Fruit fly (Drosophila melanogaster) whole organism, pupa: ENCODE results near the gene Nuak.

ENCODE experiments used
- CG12605 ChIP-seq: fragments of 200-800 bp; sonication (Bioruptor generic); IDR thresholded peaks from 2 replicates; pipeline ENCODE4 v1.3.6; 2022; ENCODE audit warnings: missing biosample characterization, missing genetic modification characterization
- CG17806 ChIP-seq: fragments of 200-800 bp; sonication (Bioruptor generic); optimal IDR thresholded peaks from 2 replicates; lab custom pipeline; 2018; ENCODE audit warnings: missing biosample characterization, mild to moderate bottlenecking, missing genetic modification characterization, moderate library complexity
- CG32121 ChIP-seq: fragments of 200-800 bp; sonication (Bioruptor generic); IDR thresholded peaks from 2 replicates; pipeline ENCODE4 v1.3.6; 2022; ENCODE audit warnings: missing biosample characterization, missing genetic modification characterization
- CG34367 ChIP-seq: fragments of 200-800 bp; sonication (Bioruptor generic); optimal IDR thresholded peaks from 2 replicates; lab custom pipeline; 2018; ENCODE audit warnings: missing biosample characterization, mild to moderate bottlenecking, missing genetic modification characterization
- CG4496 ChIP-seq: fragments of 200-800 bp; sonication (Bioruptor generic); IDR thresholded peaks from 3 replicates; pipeline ENCODE4 v1.3.6; 2022; ENCODE audit warnings: missing biosample characterization, missing genetic modification characterization
- EcR ChIP-seq: fragments of 200-800 bp; sonication (Bioruptor generic); optimal IDR thresholded peaks from 3 replicates; lab custom pipeline; 2019; ENCODE audit warnings: missing biosample characterization, missing genetic modification characterization, mild to moderate bottlenecking, moderate library complexity, missing genetic modification reagents
- Pif1A ChIP-seq: fragments of 200-800 bp; sonication (Bioruptor generic); optimal IDR thresholded peaks from 3 replicates; lab custom pipeline; 2016; ENCODE audit warnings: missing biosample characterization, missing genetic modification characterization
- rn ChIP-seq: fragments of 200-800 bp; sonication (Bioruptor generic); IDR thresholded peaks from 2 replicates; pipeline ENCODE4 v1.3.6; 2022; ENCODE audit warnings: missing biosample characterization, missing genetic modification characterization

dm6 chr3R:10330734-10331642 lies 66.9 kb downstream of the Nuak start, which contains the start of the genes Bruce and CG12818:
- TF ChIP-seq CG17806 (tag; lab: Kevin White, UChicago): no peak
- TF ChIP-seq rn (GFP tag; lab: Robert Waterston, UW): no peak
- TF ChIP-seq CG34367 (tag; lab: Kevin White, UChicago): no peak
- no peak for TF ChIP-seq CG12605 (GFP tag; lab: Robert Waterston, UW)
- no peak for TF ChIP-seq Pif1A (GFP tag; lab: Kevin White, UChicago)
- no peak for TF ChIP-seq EcR (GFP tag; lab: Kevin White, UChicago)
- TF ChIP-seq CG4496 (GFP tag; lab: Robert Waterston, UW): no peak
- TF ChIP-seq CG32121: no peak
